Worm (Caenorhabditis elegans) whole organism, midembryonic: ENCODE results near the gene F53F1.4.

Experiments used
- T22C8.4 ChIP-seq: fragments of 200-800 bp; sonication (Bioruptor generic); IDR thresholded peaks from 2 replicates; pipeline ENCODE4 v1.3.6; 2022; ENCODE audit warnings: missing genetic modification characterization, missing compliant biosample characterization
- cog-1 ChIP-seq: sonication (generic microtip); optimal IDR thresholded peaks from 2 replicates; lab custom pipeline; 2016; ENCODE audit warnings: missing genetic modification characterization, missing compliant biosample characterization
- flt-1 ChIP-seq: fragments of 200-800 bp; sonication (Bioruptor generic); IDR thresholded peaks from 2 replicates; pipeline ENCODE4 v1.3.6; 2022; ENCODE audit warnings: missing genetic modification characterization, missing compliant biosample characterization
- klf-2 ChIP-seq: fragments of 200-800 bp; sonication (Bioruptor generic); conservative IDR thresholded peaks from 2 replicates; pipeline ENCODE4 v1.3.6; 2022; ENCODE audit warnings: missing genetic modification reagents, missing genetic modification characterization, missing compliant biosample characterization
- med-1 ChIP-seq: sonication (generic microtip); optimal IDR thresholded peaks from 2 replicates; lab custom pipeline; 2017; ENCODE audit warnings: missing genetic modification characterization, mild to moderate bottlenecking, missing compliant biosample characterization, antibody characterized with exemption, missing genetic modification reagents; ENCODE audit not compliant: insufficient read depth
- ref-1 ChIP-seq: fragments of 200-800 bp; sonication (Bioruptor generic); conservative IDR thresholded peaks from 2 replicates; pipeline ENCODE4 v1.3.6; 2022; ENCODE audit warnings: missing genetic modification reagents, missing genetic modification characterization, missing compliant biosample characterization
- tab-1 ChIP-seq: fragments of 200-800 bp; sonication (Bioruptor generic); IDR thresholded peaks from 2 replicates; pipeline ENCODE4 v1.3.6; 2022; ENCODE audit warnings: missing genetic modification characterization, missing compliant biosample characterization
- ztf-23 ChIP-seq: fragments of 200-800 bp; sonication (Bioruptor generic); IDR thresholded peaks from 2 replicates; pipeline ENCODE4 v1.3.6; 2022; ENCODE audit warnings: missing genetic modification reagents, missing genetic modification characterization, missing compliant biosample characterization
- ztf-29 ChIP-seq: fragments of 200-800 bp; sonication (Bioruptor generic); IDR thresholded peaks from 2 replicates; pipeline ENCODE4 v1.3.6; 2022; ENCODE audit warnings: missing genetic modification reagents, missing genetic modification characterization, missing compliant biosample characterization

F53F1.4 gene

ce11 chrV:13410688-13411087 lies at the start of gene F53F1.4:
F53F1.4 (plus strand) TSS chrV:13411077.
- TF ChIP-seq cog-1 (tag; lab: Kevin White, UChicago) (no peak), ref-1 (GFP tag; lab: Robert Waterston, UW) (no peak), ztf-23 (GFP tag; lab: Robert Waterston, UW) (no peak), T22C8.4 (GFP tag; lab: Robert Waterston, UW) (no peak), flt-1 (no peak), med-1 (GFP tag; lab: Kevin White, UChicago) (no peak), tab-1 (GFP tag; lab: Robert Waterston, UW) (no peak), klf-2 (no peak), ztf-29 (GFP tag; lab: Robert Waterston, UW) (no peak)

DNA sequence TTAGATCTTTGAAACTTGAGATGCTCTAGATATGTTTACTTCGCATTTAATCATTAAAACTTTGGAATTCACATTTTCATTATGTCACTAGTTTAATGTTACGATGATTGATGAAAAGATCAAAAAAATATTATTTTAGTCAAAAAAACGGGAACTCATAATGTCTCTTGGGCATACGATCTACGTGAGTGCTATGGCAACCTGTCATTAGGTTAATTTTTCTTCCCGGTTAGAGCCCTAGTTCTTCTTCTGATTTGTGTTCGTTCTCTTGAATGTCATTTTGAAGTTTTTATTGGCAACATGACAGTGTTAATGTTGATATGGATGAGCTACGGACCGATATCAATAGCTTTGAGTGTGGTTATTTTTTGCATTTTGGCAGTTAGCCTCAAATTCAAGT lies 47.5 kb upstream of the F53F1.4 start, which contains the start of gene srg-46:
Gene srg-46 (plus strand): TSS at position 301 of the 400 bp plus-strand sequence.
- TF ChIP-seq tab-1 (GFP tag; lab: Robert Waterston, UW) (no peak), ztf-23 (GFP tag; lab: Robert Waterston, UW) (no peak), cog-1 (tag; lab: Kevin White, UChicago) (no peak), ref-1 (GFP tag; lab: Robert Waterston, UW) (no peak), ztf-29 (GFP tag; lab: Robert Waterston, UW) (no peak), flt-1 (no peak), klf-2 (no peak), T22C8.4 (GFP tag; lab: Robert Waterston, UW) (no peak)

DNA sequence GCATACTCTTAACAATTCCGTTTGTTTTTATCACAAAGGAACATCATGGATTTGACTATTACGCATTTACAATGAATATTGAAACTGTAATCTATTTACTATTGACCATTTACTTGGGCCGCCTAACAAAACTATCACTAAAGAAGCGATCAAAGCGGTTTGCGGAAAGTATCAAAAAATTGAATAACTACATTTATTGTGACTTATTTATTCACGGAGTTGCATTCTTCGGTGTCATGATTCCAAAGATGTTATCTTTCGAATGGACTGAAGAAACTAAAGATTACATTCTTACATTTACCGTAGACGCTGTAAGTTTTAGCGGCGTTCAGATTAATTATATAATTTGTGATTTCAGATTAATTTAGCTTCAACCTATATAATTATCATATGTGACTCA lies 46.6 kb upstream of the F53F1.4 start:
- TF ChIP-seq cog-1 (tag; lab: Kevin White, UChicago): no peak
- TF ChIP-seq flt-1: no peak
- no peak for TF ChIP-seq ref-1 (GFP tag; lab: Robert Waterston, UW)
- TF ChIP-seq tab-1 (GFP tag; lab: Robert Waterston, UW): no peak
- TF ChIP-seq klf-2: no peak

- TF ChIP-seq ztf-23 (GFP tag; lab: Robert Waterston, UW) (no peak), flt-1 (no peak), tab-1 (GFP tag; lab: Robert Waterston, UW) (no peak), med-1 (GFP tag; lab: Kevin White, UChicago) (no peak), T22C8.4 (GFP tag; lab: Robert Waterston, UW) (no peak), ref-1 (GFP tag; lab: Robert Waterston, UW) (no peak), cog-1 (tag; lab: Kevin White, UChicago) (no peak), ztf-29 (GFP tag; lab: Robert Waterston, UW) (no peak), klf-2 (no peak)
These were observed 44.4 kb upstream of the F53F1.4 start for ce11 chrV:13366488-13366887.

DNA sequence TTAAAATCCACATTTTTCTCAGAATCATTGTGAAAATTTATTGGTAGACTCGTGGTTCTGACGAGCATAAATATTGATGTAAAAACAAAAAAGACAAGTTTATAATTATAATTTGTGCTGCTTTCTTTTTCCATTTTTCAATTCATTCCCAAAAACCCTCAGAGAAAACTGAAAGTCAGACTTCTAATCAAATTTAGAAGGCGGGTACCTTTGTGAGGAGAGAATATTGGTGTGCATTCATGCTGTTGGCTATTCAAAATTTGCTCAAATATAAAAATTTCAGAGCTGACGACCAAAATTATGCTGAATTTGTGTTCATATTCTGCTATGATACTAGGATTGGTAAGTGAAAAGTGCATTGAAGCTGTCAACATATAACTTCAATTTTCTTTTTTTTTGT lies 43.9 kb upstream of the F53F1.4 start, which contains the start of gene srx-125:
Gene srx-125 (plus strand): TSS at position 301 of the 400 bp plus-strand sequence.
- TF ChIP-seq ztf-29 (GFP tag; lab: Robert Waterston, UW) (no peak), ref-1 (GFP tag; lab: Robert Waterston, UW) (no peak), ztf-23 (GFP tag; lab: Robert Waterston, UW) (no peak), cog-1 (tag; lab: Kevin White, UChicago) (no peak), klf-2 (no peak), med-1 (GFP tag; lab: Kevin White, UChicago) (no peak), flt-1 (no peak), T22C8.4 (GFP tag; lab: Robert Waterston, UW) (no peak), tab-1 (GFP tag; lab: Robert Waterston, UW) (no peak)

DNA sequence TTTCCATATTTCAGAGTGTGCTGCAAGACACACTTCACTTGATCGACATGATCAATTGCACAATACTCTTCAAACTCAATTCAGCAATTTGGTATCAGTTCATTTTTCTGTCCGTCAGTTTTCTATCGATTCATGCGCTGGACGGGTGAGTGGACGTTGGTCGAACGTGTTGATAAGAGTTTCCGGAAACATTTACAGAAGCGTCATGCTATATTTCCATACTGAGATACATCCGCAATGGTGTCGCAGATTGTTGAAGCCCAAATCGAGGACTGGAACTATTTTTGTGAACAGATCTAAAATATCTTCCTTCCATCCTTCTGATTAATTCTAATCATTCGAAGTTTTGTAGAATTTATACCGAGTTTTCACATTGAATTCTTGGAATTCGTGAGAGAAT lies 41.2 kb upstream of the F53F1.4 start:
- TF ChIP-seq ztf-23 (GFP tag; lab: Robert Waterston, UW): no peak
- TF ChIP-seq med-1 (GFP tag; lab: Kevin White, UChicago): no peak
- TF ChIP-seq klf-2: no peak
- no peak for TF ChIP-seq flt-1
- TF ChIP-seq ztf-29 (GFP tag; lab: Robert Waterston, UW): no peak
- TF ChIP-seq tab-1 (GFP tag; lab: Robert Waterston, UW): no peak
- no peak for TF ChIP-seq cog-1 (tag; lab: Kevin White, UChicago)
- no peak for TF ChIP-seq ref-1 (GFP tag; lab: Robert Waterston, UW)
- TF ChIP-seq T22C8.4 (GFP tag; lab: Robert Waterston, UW): no peak

DNA sequence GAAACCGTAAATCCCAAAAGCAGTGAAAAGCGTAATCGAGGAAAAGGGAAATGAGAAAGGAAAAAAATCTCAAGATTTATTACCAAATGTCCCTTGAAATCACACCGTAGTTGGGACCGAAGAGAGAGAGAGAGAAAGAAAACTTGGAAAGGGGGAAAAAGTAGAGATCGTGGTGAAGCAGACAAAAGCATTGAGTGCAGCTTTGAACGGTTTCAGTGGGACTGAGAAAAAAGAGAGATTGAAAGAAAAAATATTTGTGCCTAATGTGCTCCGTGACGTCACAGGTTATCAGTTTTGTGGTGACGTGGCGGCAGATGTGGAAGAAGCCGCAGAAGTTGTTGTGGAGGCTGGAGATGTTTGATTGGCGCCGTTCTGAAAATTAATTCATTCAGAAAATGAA lies 40.6 kb upstream of the F53F1.4 start:
- no peak for TF ChIP-seq ztf-29 (GFP tag; lab: Robert Waterston, UW)

DNA sequence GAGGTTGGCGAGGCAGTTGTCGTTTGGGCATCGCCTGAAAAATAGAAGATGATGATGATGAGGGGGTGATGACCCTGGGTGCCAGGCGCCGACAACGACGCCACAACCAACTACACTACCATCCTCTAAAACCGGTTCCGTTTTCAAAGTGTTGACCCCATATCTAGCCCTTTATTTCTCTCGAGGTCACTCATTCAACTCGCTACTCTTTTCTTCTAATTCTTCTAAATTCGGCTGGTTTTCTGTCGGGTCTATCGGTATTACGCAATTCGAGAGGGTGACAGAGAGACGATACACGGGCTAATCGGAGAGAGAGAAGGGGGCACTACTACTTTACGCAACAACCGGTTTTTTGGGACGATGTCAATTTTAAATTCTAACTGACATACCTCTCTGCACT lies 39.5 kb upstream of the F53F1.4 start:
- TF ChIP-seq T22C8.4 (GFP tag; lab: Robert Waterston, UW) (no peak), med-1 (GFP tag; lab: Kevin White, UChicago) (no peak), klf-2 (no peak), flt-1 (no peak), tab-1 (GFP tag; lab: Robert Waterston, UW) (no peak), ref-1 (GFP tag; lab: Robert Waterston, UW) (no peak), cog-1 (tag; lab: Kevin White, UChicago) (no peak), ztf-23 (GFP tag; lab: Robert Waterston, UW) (no peak), ztf-29 (GFP tag; lab: Robert Waterston, UW) (no peak)

- no peak for TF ChIP-seq cog-1 (tag; lab: Kevin White, UChicago)
- TF ChIP-seq med-1 (GFP tag; lab: Kevin White, UChicago): no peak
- no peak for TF ChIP-seq ref-1 (GFP tag; lab: Robert Waterston, UW)
- no peak for TF ChIP-seq T22C8.4 (GFP tag; lab: Robert Waterston, UW)
- no peak for TF ChIP-seq ztf-23 (GFP tag; lab: Robert Waterston, UW)
- TF ChIP-seq klf-2: no peak
- no peak for TF ChIP-seq ztf-29 (GFP tag; lab: Robert Waterston, UW)
- TF ChIP-seq tab-1 (GFP tag; lab: Robert Waterston, UW): no peak
- no peak for TF ChIP-seq flt-1
These were observed 38.1 kb upstream of the F53F1.4 start for ce11 chrV:13372821-13373220.

DNA sequence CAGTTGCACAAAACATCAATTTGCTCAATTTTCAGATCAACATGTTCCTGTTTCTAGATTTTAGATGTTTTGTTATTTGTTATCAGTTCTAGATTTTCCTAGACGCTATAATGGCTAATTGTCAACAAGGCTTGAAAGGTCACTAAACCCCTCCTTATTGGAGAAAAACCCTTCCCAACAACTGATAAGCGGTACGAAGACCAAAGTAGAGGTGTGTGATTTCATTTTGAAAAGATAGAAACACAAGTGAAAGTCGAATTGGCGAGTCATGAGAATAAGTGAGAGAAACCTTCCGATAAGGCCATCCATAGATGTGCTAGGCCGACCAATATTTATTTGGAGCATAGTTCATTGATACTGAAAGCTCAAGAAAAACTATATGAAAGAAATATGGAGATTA lies 37.2 kb upstream of the F53F1.4 start:
- no peak for TF ChIP-seq med-1 (GFP tag; lab: Kevin White, UChicago)
- no peak for TF ChIP-seq T22C8.4 (GFP tag; lab: Robert Waterston, UW)
- no peak for TF ChIP-seq ref-1 (GFP tag; lab: Robert Waterston, UW)
- TF ChIP-seq ztf-23 (GFP tag; lab: Robert Waterston, UW): no peak
- TF ChIP-seq ztf-29 (GFP tag; lab: Robert Waterston, UW): no peak
- TF ChIP-seq flt-1: no peak
- no peak for TF ChIP-seq cog-1 (tag; lab: Kevin White, UChicago)
- no peak for TF ChIP-seq klf-2
- TF ChIP-seq tab-1 (GFP tag; lab: Robert Waterston, UW): no peak
